Worm (Caenorhabditis elegans) whole organism, L4/young adult: ENCODE data around the gene acy-2.

Experiments used
- W03F9.2 ChIP-seq: fragments of 150-350 bp; optimal IDR thresholded peaks from 2 replicates; lab custom pipeline; 2014; ENCODE audit warnings: missing biosample characterization, missing genetic modification characterization
- dao-5 ChIP-seq: sonication (generic microtip); optimal IDR thresholded peaks from 2 replicates; lab custom pipeline; 2016; ENCODE audit warnings: missing genotype, missing genetic modification characterization, moderate library complexity, missing compliant biosample characterization
- him-1 ChIP-seq: sonication (generic microtip); optimal IDR thresholded peaks from 2 replicates; lab custom pipeline; 2016; ENCODE audit warnings: missing genotype, missing genetic modification reagents, missing genetic modification characterization, missing compliant biosample characterization

Gene acy-2

DNA sequence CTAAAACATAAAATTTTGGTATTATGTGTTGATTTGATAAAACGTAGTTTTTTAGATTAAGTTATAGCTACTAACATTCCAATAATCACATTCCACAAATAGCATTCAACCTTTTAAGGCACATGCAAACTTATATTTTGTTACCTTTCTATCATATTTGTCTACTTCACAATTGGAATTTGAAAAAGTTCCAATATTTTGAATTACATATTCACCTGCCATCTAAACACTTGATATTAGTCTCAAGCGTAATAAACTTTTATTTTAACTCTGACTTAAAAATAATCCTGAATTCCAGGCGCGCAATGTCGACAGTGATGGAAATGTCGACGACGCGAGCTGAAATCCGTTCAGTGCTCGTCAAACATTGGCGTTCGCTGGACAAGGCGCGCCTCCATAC is at the start of gene acy-2:
Gene acy-2, plus strand, starts transcription at position 301 of the 400 bp plus-strand sequence.
- TF ChIP-seq W03F9.2 (tag; lab: Kevin White, UChicago): no peak

- TF ChIP-seq him-1 (tag; lab: Kevin White, UChicago) (no peak), W03F9.2 (tag; lab: Kevin White, UChicago) (no peak), dao-5 (no peak)
Measured at ce11 chrV:5927347-5927746, 48.5 kb upstream of the acy-2 start, which contains the start of gene srsx-17. Gene srsx-17, plus strand, starts transcription at chrV:5927647.

- no peak for TF ChIP-seq dao-5
- TF ChIP-seq W03F9.2 (tag; lab: Kevin White, UChicago): no peak
- TF ChIP-seq him-1 (tag; lab: Kevin White, UChicago): no peak
Measured at ce11 chrV:5928006-5928405, 47.8 kb upstream of the acy-2 start.

- no peak for TF ChIP-seq dao-5
- TF ChIP-seq W03F9.2 (tag; lab: Kevin White, UChicago): no peak
- TF ChIP-seq him-1 (tag; lab: Kevin White, UChicago): no peak
Measured at ce11 chrV:5930588-5930987, 45.2 kb upstream of the acy-2 start, which contains the start of gene galt-1. Gene galt-1, plus strand, starts transcription at chrV:5930905.

DNA sequence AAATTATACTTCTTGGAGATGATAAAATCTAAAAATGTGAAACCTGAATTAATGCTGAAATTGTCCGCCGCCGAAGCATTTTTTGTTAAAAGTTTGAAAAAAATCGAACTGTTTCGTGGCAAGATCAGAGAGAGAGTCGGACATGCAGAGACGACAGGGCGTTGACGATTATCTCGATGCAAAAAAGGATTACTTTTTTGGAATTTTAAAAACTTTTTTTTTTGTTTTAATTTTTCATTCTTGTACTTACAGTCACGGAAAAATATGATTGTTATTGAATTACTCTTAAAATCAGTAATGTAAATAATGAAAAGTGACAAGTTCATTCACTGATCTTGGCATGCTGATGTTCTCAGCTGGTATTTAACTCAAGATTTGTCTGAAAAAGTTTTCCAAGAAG is 39.1 kb upstream of the acy-2 start, which contains the start of the genes M03F8.5 and M03F8.7:
Gene M03F8.5, minus strand, starts transcription at position 101 of the 400 bp plus-strand sequence.
Gene M03F8.7, plus strand, starts transcription at position 249 of the 400 bp plus-strand sequence.
- no peak for TF ChIP-seq dao-5
- no peak for TF ChIP-seq W03F9.2 (tag; lab: Kevin White, UChicago)
- no peak for TF ChIP-seq him-1 (tag; lab: Kevin White, UChicago)

DNA sequence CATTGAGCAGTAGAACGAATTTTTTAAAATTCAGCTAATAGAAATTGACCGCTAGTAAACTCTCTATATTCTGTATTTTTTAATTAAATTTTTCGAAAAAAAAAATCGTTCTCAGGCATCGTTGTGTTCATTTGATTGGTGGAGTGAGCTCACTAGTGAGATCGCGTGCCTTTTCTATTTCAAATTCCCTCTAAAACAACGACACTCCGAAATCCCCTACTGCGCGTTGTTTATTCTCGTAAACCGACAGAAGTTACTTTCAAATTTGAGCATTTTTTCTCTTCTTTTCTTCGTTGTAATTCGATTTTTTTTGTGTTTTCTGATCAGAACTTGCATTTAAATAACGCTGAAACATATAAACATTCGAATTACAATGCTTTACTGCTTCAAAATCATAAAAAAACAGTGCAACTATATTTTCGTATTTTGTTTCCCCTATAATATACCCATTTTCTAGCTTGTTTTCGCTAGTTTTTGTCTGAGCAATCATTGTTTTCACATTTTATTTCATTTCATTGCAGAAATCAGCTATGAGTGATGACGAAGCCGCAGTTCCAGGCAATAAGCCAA is 36.2 kb upstream of the acy-2 start, which contains the start of gene syf-3:
Gene syf-3, plus strand, starts transcription at position 520 of the 570 bp plus-strand sequence.
- TF ChIP-seq W03F9.2 (tag; lab: Kevin White, UChicago): no peak
- TF ChIP-seq him-1 (tag; lab: Kevin White, UChicago): no peak
- no peak for TF ChIP-seq dao-5

- TF ChIP-seq W03F9.2 (tag; lab: Kevin White, UChicago) (no peak), dao-5 (no peak)
Measured at ce11 chrV:5943167-5943566, 32.7 kb upstream of the acy-2 start, which contains the start of gene pst-1. Gene pst-1, plus strand, starts transcription at chrV:5943467.

DNA sequence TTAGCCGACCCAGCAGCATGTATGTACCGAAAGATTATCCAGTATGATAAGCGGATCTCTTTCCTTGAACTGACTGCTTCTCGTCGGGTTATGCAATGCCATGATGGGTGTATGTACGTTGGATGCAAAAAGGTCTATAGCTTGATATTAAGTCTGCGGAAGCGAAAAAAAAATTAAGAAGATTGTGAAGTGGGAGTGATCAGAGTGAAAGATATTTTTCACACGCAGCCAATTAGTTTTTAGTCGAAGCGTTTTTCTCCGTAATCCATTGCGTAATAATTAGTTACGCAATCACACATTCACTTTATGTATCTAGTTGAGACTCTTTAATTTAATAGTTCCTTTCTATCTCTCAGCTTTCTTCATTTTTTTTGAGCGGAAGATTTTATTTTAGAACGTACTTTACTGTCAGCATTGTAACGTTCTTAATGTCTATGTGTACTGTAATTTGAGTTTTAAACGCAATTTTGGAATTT is 26.1 kb upstream of the acy-2 start:
- TF ChIP-seq dao-5 (no peak), him-1 (tag; lab: Kevin White, UChicago) (no peak), W03F9.2 (tag; lab: Kevin White, UChicago) (no peak)

DNA sequence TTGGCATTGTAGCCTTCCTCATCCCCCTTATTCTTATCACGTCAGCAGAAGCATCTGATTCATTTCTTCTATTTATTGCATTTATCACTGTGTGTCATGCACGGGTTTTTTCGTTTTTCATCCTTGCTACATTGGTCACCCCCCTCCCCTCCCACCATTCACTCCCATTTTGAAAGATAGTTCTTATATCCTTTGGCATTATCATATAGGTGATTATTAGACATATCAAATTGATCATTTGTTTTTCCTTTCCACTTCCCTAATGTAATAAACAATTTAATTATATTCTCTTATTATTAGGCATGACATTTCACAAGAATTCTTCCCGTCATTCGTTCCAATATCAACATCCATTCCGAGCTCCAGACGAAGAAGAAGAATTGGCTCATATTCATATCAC is 24.7 kb upstream of the acy-2 start, which contains the start of gene M03F8.1:
Gene M03F8.1, plus strand, starts transcription at position 301 of the 400 bp plus-strand sequence.
- TF ChIP-seq W03F9.2 (tag; lab: Kevin White, UChicago) (no peak), him-1 (tag; lab: Kevin White, UChicago) (no peak), dao-5 (no peak)

DNA sequence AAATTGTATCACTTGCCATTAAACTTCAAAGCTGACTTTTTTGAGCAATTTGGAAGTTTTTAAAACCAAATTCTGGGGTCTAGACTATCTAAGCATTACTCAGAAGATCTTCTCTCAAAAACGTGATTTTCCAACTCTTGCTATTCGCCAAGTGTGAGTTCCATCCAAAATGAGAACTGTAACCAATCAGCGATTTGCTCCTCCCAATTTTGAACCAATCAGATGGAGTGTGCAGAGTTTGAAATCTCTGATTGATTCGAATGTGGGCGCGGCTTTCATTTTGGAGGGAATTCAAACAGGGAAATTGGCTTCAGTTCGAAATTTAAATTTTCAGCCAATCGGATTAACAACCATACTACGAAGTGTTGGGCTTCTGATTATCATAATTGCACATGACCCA is 22.7 kb upstream of the acy-2 start:
- TF ChIP-seq dao-5 (no peak), him-1 (tag; lab: Kevin White, UChicago) (no peak), W03F9.2 (tag; lab: Kevin White, UChicago) (no peak)

ce11 chrV:5954747-5955146 is 21.1 kb upstream of the acy-2 start, which contains the start of gene M03F8.6:
Gene M03F8.6, minus strand, starts transcription at chrV:5954847.
- TF ChIP-seq him-1 (tag; lab: Kevin White, UChicago) (no peak), W03F9.2 (tag; lab: Kevin White, UChicago) (no peak), dao-5 (no peak)

ce11 chrV:5955627-5956026 is 20.2 kb upstream of the acy-2 start:
- TF ChIP-seq him-1 (tag; lab: Kevin White, UChicago): no peak
- no peak for TF ChIP-seq W03F9.2 (tag; lab: Kevin White, UChicago)

- TF ChIP-seq W03F9.2 (tag; lab: Kevin White, UChicago) (no peak), him-1 (tag; lab: Kevin White, UChicago) (no peak), dao-5 (no peak)
Measured at ce11 chrV:5961516-5961915, 14.3 kb upstream of the acy-2 start, which contains the start of gene mcp-1. Gene mcp-1, plus strand, starts transcription at chrV:5961807.

DNA sequence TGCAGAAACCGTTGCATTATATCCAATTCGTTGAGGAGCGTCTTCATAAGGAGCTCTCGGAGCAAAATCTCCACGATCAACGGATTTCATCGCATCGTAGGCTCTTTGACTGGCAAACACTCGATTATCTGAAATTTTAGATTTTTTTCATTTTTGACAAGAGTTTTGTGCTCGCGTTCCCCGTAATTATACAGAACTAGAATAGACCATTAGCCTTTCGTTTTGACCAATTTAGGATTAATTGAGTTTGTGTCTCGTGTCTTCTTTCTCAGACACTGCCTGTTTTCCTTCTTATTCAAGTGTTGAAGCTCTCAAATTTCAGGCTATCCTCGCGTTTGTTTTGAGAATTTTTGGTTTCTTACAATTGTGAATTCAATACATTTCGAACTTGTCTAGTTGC is 12.7 kb upstream of the acy-2 start:
- TF ChIP-seq him-1 (tag; lab: Kevin White, UChicago) (no peak), dao-5 (no peak), W03F9.2 (tag; lab: Kevin White, UChicago) (no peak)

- TF ChIP-seq him-1 (tag; lab: Kevin White, UChicago) (no peak), dao-5 (no peak), W03F9.2 (tag; lab: Kevin White, UChicago) (no peak)
Measured at ce11 chrV:5963696-5964095, 12.1 kb upstream of the acy-2 start, which contains the start of gene pcm-1. Gene pcm-1, minus strand, starts transcription at chrV:5963882.
